Fruit fly (Drosophila melanogaster) whole organism, adult: ENCODE data around the gene CG9483.

ENCODE experiments used
- CG11617 ChIP-seq: fragments of 200-800 bp; sonication (Bioruptor generic); optimal IDR thresholded peaks from 2 replicates; lab custom pipeline; 2017; ENCODE audit warnings: mild to moderate bottlenecking, missing biosample characterization, missing genetic modification reagents, missing genetic modification characterization
- CG12768 ChIP-seq: fragments of 200-800 bp; sonication (Bioruptor generic); optimal IDR thresholded peaks from 2 replicates; lab custom pipeline; 2017; ENCODE audit warnings: missing biosample characterization, missing genetic modification characterization, mild to moderate bottlenecking, moderate library complexity, missing genetic modification reagents
- CG14711 ChIP-seq: fragments of 200-800 bp; sonication (Bioruptor generic); optimal IDR thresholded peaks from 2 replicates; lab custom pipeline; 2018; ENCODE audit warnings: missing biosample characterization, mild to moderate bottlenecking, missing genetic modification characterization, moderate library complexity
- CG1620 ChIP-seq: fragments of 200-800 bp; sonication (Bioruptor generic); optimal IDR thresholded peaks from 2 replicates; lab custom pipeline; 2016; ENCODE audit warnings: missing biosample characterization, missing genetic modification characterization
- CG33017 ChIP-seq: fragments of 200-800 bp; sonication (Bioruptor generic); optimal IDR thresholded peaks from 2 replicates; lab custom pipeline; 2018; ENCODE audit warnings: missing biosample characterization, mild to moderate bottlenecking, missing genetic modification characterization, moderate library complexity
- CG5204 ChIP-seq: fragments of 200-800 bp; sonication (Bioruptor generic); optimal IDR thresholded peaks from 2 replicates; lab custom pipeline; 2016; ENCODE audit warnings: missing biosample characterization, missing genetic modification characterization
- CG7045 ChIP-seq: fragments of 200-800 bp; sonication (Bioruptor generic); optimal IDR thresholded peaks from 2 replicates; lab custom pipeline; 2017; ENCODE audit warnings: missing biosample characterization, mild to moderate bottlenecking, missing genetic modification characterization
- CG7101 ChIP-seq: fragments of 200-800 bp; sonication (Bioruptor generic); optimal IDR thresholded peaks from 2 replicates; lab custom pipeline; 2018; ENCODE audit warnings: missing biosample characterization, mild to moderate bottlenecking, missing genetic modification characterization, moderate library complexity
- Clk ChIP-seq: fragments of 200-800 bp; sonication (Bioruptor generic); optimal IDR thresholded peaks from 2 replicates; lab custom pipeline; 2017; ENCODE audit warnings: missing biosample characterization, missing genetic modification characterization
- Crg-1 ChIP-seq: fragments of 200-800 bp; sonication (Bioruptor generic); optimal IDR thresholded peaks from 2 replicates; lab custom pipeline; 2016; ENCODE audit warnings: missing biosample characterization, missing genetic modification characterization
- Hr96 ChIP-seq: fragments of 200-800 bp; sonication (Bioruptor generic); optimal IDR thresholded peaks from 2 replicates; lab custom pipeline; 2016; ENCODE audit warnings: missing biosample characterization, missing genetic modification characterization
- Mnt ChIP-seq: fragments of 200-800 bp; sonication (Bioruptor generic); optimal IDR thresholded peaks from 2 replicates; lab custom pipeline; 2016; ENCODE audit warnings: missing biosample characterization, mild to moderate bottlenecking, missing genetic modification characterization
- bab1 ChIP-seq: fragments of 200-800 bp; sonication (Bioruptor generic); optimal IDR thresholded peaks from 3 replicates; lab custom pipeline; 2019; ENCODE audit warnings: missing biosample characterization, mild to moderate bottlenecking, missing genetic modification characterization, moderate library complexity
- cic ChIP-seq: fragments of 200-800 bp; sonication (Bioruptor generic); optimal IDR thresholded peaks from 2 replicates; lab custom pipeline; 2017; ENCODE audit warnings: missing biosample characterization, mild to moderate bottlenecking, missing genetic modification characterization, moderate library complexity
- cnc ChIP-seq, 2 experiments: fragments of >200 bp; optimal IDR thresholded peaks; 2 replicates each; lab custom pipeline; 2017
- kay ChIP-seq: fragments of 200-800 bp; sonication (Bioruptor generic); peaks from one replicate; lab custom pipeline; 2016; ENCODE audit warnings: missing biosample characterization, missing genetic modification characterization, borderline replicate concordance
- ovo ChIP-seq: fragments of 200-800 bp; sonication (Bioruptor generic); optimal IDR thresholded peaks from 2 replicates; lab custom pipeline; 2016; ENCODE audit warnings: missing biosample characterization, missing genetic modification characterization
- pad ChIP-seq: fragments of 200-800 bp; sonication (Bioruptor generic); optimal IDR thresholded peaks from 3 replicates; lab custom pipeline; 2017; ENCODE audit warnings: missing biosample characterization, missing genetic modification characterization, mild to moderate bottlenecking, moderate library complexity, missing genetic modification reagents
- tj ChIP-seq: fragments of 200-800 bp; sonication (Bioruptor generic); optimal IDR thresholded peaks from 3 replicates; lab custom pipeline; 2017; ENCODE audit warnings: missing biosample characterization, mild to moderate bottlenecking, missing genetic modification characterization, moderate library complexity
- toe ChIP-seq: fragments of 200-800 bp; sonication (Bioruptor generic); optimal IDR thresholded peaks from 2 replicates; lab custom pipeline; 2016; ENCODE audit warnings: missing biosample characterization, missing genetic modification characterization

Gene CG9483

DNA sequence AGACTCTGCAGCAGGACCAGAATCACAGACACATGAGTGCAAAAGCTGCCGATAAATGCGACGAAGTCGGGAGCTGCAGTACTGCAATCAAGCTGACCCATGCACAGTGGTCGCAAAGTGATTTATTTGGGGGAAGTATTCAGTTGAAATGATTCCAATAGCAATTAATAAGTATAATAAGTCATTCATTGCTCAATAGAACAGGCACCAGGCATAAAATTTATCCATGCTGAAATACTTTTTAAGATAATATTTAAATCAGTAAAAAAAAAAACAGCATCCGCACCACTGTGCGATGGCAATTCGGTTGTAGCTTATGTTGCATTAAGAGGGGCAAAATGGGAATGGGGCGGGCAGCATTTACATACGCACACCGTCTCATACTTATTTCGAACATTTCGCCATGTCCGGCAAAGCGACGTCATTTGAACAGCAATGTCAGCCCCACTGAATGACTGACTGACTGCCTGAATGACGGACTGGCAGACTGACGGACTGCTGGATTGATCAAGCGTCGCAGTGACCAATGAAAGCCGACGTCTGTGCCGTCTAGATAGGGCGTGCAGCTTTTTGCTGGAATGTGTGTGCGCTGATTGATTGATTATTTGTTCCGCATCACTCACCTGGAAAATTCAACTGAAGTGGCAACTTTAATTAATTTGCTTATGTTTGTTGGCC lies 31.6 kb upstream of the CG9483 start:
- no peak for TF ChIP-seq ovo (GFP tag; lab: Kevin White, UChicago)
- TF ChIP-seq cic (GFP tag; lab: Kevin White, UChicago), result no peak

DNA sequence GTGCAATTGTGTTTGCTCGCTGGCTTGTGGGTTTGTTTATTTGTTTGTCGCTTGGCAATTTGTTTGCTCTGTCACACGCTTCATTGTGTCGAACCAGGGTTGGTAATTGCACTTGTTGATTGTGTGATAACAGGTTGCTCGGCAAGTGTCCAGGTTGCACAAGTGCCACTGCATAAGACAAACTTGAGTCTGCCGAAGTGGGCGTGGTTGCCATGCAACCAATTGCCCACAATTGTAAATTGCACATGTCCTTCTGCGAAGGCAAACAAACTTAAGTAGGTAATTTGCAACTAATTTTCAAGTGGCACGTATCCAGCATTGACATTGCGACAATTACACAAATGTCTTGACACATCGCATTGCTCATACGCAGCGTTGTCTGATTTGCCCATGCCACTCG lies 27.4 kb upstream of the CG9483 start:
- TF ChIP-seq CG5204 (GFP tag; lab: Kevin White, UChicago), result no peak
- TF ChIP-seq CG14711 (tag; lab: Kevin White, UChicago), result no peak
- no peak for TF ChIP-seq Crg-1 (GFP tag; lab: Kevin White, UChicago)
- no peak for TF ChIP-seq Mnt (GFP tag; lab: Kevin White, UChicago)
- TF ChIP-seq toe (GFP tag; lab: Kevin White, UChicago), result no peak
- TF ChIP-seq Clk (GFP tag; lab: Kevin White, UChicago), result no peak
- no peak for TF ChIP-seq bab1
- TF ChIP-seq CG1620 (GFP tag; lab: Kevin White, UChicago), result no peak
- TF ChIP-seq pad, result no peak
- TF ChIP-seq CG33017 (tag; lab: Kevin White, UChicago), result no peak
- no peak for TF ChIP-seq tj (GFP tag; lab: Kevin White, UChicago)
- no peak for TF ChIP-seq kay

DNA sequence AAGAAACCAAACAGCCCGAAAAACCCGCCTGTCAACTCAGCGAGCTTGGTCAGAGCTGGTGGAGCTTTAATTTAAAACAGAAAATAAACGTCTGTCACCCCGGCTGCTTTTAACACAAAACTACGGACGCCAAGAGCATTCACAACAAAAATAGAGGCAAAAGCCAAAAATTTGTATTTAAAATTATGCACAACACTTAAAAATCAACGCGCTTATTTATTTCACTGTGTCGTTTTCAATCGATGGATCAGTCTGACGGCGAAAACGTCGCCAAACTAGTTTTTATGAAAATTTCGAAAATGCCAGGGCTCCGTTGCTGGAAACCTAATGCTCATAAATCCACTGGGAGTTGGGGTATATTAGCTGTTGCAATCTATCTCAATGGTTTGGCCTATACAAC lies 25.9 kb upstream of the CG9483 start:
- no peak for TF ChIP-seq kay
- no peak for TF ChIP-seq CG12768 (GFP tag; lab: Kevin White, UChicago)

DNA sequence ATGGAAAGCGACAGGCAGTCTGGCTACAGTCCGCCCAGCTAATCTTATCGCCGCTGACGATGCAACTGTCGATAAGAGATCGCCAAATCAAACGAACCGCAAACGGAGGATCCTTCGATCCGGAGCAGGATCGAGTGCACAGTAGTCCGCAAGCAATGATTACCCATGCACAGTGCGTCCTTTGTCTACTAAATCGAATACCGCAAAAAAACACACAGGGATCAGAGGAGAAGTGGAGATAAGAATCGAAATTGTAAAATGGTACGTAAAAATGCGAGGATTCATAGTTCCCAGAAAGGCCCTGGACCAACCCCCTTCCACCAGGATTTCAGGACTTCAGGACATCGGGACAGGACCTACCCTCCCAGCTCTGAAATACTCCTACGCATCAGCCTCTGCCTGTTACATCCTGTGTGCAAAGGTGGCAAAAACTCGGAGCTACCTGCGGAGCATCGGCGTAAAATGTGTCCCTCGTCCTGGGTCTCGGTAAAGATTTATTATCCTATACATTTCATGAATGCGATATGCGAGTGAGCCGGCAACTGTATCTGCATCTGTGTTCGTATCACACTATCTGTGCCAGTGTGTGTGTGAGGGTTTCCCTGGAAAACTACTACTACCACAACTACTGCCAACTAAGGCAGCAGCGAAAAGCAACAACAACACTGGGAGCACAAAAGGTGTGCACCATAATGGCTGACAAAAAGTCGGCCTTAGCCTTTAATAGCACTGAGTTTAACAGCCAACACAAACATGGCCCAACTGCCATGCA lies 24.9 kb upstream of the CG9483 start:
- TF ChIP-seq Mnt (GFP tag; lab: Kevin White, UChicago), result no peak
- TF ChIP-seq tj (GFP tag; lab: Kevin White, UChicago), result no peak
- TF ChIP-seq CG7045 (GFP tag; lab: Kevin White, UChicago), result no peak
- TF ChIP-seq CG14711 (tag; lab: Kevin White, UChicago), result no peak
- no peak for TF ChIP-seq pad
- no peak for TF ChIP-seq toe (GFP tag; lab: Kevin White, UChicago)
- TF ChIP-seq CG5204 (GFP tag; lab: Kevin White, UChicago), result no peak
- no peak for TF ChIP-seq CG7101 (tag; lab: Kevin White, UChicago)
- TF ChIP-seq Hr96 (GFP tag; lab: Kevin White, UChicago), result no peak
- TF ChIP-seq kay, result no peak
- TF ChIP-seq CG11617, result no peak
- TF ChIP-seq bab1, result no peak
- no peak for TF ChIP-seq ovo (GFP tag; lab: Kevin White, UChicago)
- TF ChIP-seq cnc (optimal IDR thresholded peaks at IDR 0.05; lab: Kevin White, UChicago), result no peak
- no peak for TF ChIP-seq cic (GFP tag; lab: Kevin White, UChicago)

DNA sequence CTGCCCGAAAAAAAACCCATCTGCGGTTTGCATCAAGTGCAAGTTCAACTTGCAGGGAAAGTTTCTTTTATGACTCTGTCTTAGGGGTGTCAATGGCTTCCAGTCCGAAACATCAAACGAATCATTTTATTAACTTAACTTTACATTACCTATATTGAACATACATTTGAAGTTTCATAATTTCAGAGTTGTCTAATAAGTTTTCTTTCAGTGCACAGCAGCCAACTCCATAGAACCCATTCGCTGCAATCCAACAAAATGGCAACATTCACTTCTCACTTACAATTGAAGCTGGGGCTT lies 24.4 kb upstream of the CG9483 start:
- TF ChIP-seq bab1 (no peak), ovo (GFP tag; lab: Kevin White, UChicago) (no peak), kay (no peak), Hr96 (GFP tag; lab: Kevin White, UChicago) (no peak), CG14711 (tag; lab: Kevin White, UChicago) (no peak), CG7045 (GFP tag; lab: Kevin White, UChicago) (no peak), CG12768 (GFP tag; lab: Kevin White, UChicago) (no peak), CG11617 (no peak), pad (no peak), CG7101 (tag; lab: Kevin White, UChicago) (no peak), cic (GFP tag; lab: Kevin White, UChicago) (no peak), CG33017 (tag; lab: Kevin White, UChicago) (no peak), Mnt (GFP tag; lab: Kevin White, UChicago) (no peak)

DNA sequence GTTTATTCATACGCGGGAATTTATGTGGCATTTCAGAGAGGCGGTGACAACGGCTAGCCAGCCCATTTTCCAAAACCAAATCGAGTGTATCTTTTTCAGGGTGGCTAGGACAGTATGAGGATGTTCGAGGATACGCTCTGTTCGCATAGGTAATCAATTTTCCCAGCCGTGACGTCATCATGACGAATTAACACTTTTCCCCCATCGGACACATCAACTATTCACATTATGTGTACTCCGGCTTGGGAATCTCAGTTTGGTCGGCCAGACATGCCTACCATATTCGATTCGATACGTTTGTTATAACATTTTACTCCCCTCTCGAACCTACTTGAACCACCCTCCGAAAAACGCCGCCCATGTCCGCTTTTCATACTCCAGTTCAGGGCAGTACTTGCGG lies 23.0 kb upstream of the CG9483 start:
- TF ChIP-seq CG14711 (tag; lab: Kevin White, UChicago), result no peak
- no peak for TF ChIP-seq CG1620 (GFP tag; lab: Kevin White, UChicago)
- no peak for TF ChIP-seq Hr96 (GFP tag; lab: Kevin White, UChicago)
- TF ChIP-seq CG5204 (GFP tag; lab: Kevin White, UChicago), result no peak
- TF ChIP-seq tj (GFP tag; lab: Kevin White, UChicago), result no peak
- TF ChIP-seq bab1, result no peak

DNA sequence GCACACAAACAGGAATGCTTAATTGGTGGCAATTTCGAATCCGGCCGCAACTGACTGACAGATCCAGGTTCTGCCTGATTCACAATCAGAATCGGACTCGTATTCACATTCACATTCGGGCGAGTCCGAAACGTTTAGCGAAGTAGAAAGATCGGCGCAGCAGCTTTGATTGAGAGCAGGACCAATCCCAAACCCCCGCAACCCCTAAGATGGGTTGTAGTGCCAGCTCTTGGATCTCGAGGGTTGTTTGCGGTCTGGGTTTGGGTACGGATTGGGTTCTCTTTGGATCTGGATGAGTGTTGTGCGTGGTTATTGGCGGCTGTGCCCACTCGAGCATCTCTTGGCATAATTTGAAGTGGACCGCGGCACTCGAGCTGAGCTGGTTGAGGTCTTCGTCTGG lies 21.9 kb upstream of the CG9483 start:
- no peak for TF ChIP-seq bab1
- no peak for TF ChIP-seq CG7045 (GFP tag; lab: Kevin White, UChicago)
- no peak for TF ChIP-seq CG5204 (GFP tag; lab: Kevin White, UChicago)
- no peak for TF ChIP-seq Crg-1 (GFP tag; lab: Kevin White, UChicago)
- TF ChIP-seq Clk (GFP tag; lab: Kevin White, UChicago), result no peak
- no peak for TF ChIP-seq cnc (optimal IDR thresholded peaks at IDR 0.05; lab: Kevin White, UChicago)
- TF ChIP-seq CG14711 (tag; lab: Kevin White, UChicago), result no peak
- TF ChIP-seq CG1620 (GFP tag; lab: Kevin White, UChicago), result no peak
- TF ChIP-seq kay, result no peak
- TF ChIP-seq ovo (GFP tag; lab: Kevin White, UChicago), result no peak
- no peak for TF ChIP-seq Hr96 (GFP tag; lab: Kevin White, UChicago)
- TF ChIP-seq tj (GFP tag; lab: Kevin White, UChicago), result no peak
- TF ChIP-seq cic (GFP tag; lab: Kevin White, UChicago), result no peak
- TF ChIP-seq CG33017 (tag; lab: Kevin White, UChicago), result no peak
- no peak for TF ChIP-seq CG7101 (tag; lab: Kevin White, UChicago)
- no peak for TF ChIP-seq toe (GFP tag; lab: Kevin White, UChicago)
- TF ChIP-seq CG12768 (GFP tag; lab: Kevin White, UChicago), result no peak
